Fruit fly (Drosophila melanogaster): ENCODE measurements around the gene CG43673.

CG43673 gene

dm6 chrX:15748945-15749344 is 30.0 kb upstream of the CG43673 start, which contains the start of gene Mvd:
TSS of gene Mvd (plus strand) at chrX:15749166.
- TF ChIP-seq bab1 (GFP tag; optimal IDR thresholded peaks at IDR 0.05) (peak; percentile 68), CG14711 (tag; optimal IDR thresholded peaks at IDR 0.05) (no peak), CG7045 (GFP tag; optimal IDR thresholded peaks at IDR 0.05) (no peak), Clk (GFP tag; optimal IDR thresholded peaks at IDR 0.05) (no peak), CG1620 (GFP tag; optimal IDR thresholded peaks at IDR 0.05) (peak; percentile 37), cnc (optimal IDR thresholded peaks at IDR 0.05) (no peak), Crg-1 (GFP tag; optimal IDR thresholded peaks at IDR 0.05) (no peak), Mnt (GFP tag; optimal IDR thresholded peaks at IDR 0.05) (peak; percentile 85), CG33017 (tag; optimal IDR thresholded peaks at IDR 0.05) (no peak), CG5204 (GFP tag; optimal IDR thresholded peaks at IDR 0.05) (no peak), Hr96 (GFP tag; optimal IDR thresholded peaks at IDR 0.05) (no peak), kay (GFP tag; ENCODE audit: borderline replicate concordance) (peak; percentile 93), ovo (GFP tag; optimal IDR thresholded peaks at IDR 0.05) (peak; percentile 2), CG11617 (GFP tag; optimal IDR thresholded peaks at IDR 0.05) (no peak), CG12768 (GFP tag; optimal IDR thresholded peaks at IDR 0.05) (no peak), tj (GFP tag; optimal IDR thresholded peaks at IDR 0.05) (no peak), toe (GFP tag; optimal IDR thresholded peaks at IDR 0.05) (no peak), cic (GFP tag; optimal IDR thresholded peaks at IDR 0.05) (no peak), pad (GFP tag; optimal IDR thresholded peaks at IDR 0.05) (no peak), CG7101 (tag; optimal IDR thresholded peaks at IDR 0.05) (peak; percentile 4)

dm6 chrX:15756018-15756417 is 22.9 kb upstream of the CG43673 start, which contains the start of gene CG8260:
TSS of gene CG8260 (plus strand) at chrX:15756318.
- TF ChIP-seq CG11617 (GFP tag; optimal IDR thresholded peaks at IDR 0.05) (no peak), bab1 (GFP tag; optimal IDR thresholded peaks at IDR 0.05) (no peak), Hr96 (GFP tag; optimal IDR thresholded peaks at IDR 0.05) (no peak), Clk (GFP tag; optimal IDR thresholded peaks at IDR 0.05) (no peak), CG33017 (tag; optimal IDR thresholded peaks at IDR 0.05) (no peak), tj (GFP tag; optimal IDR thresholded peaks at IDR 0.05) (no peak), cnc (optimal IDR thresholded peaks at IDR 0.05) (no peak), CG7045 (GFP tag; optimal IDR thresholded peaks at IDR 0.05) (no peak), toe (GFP tag; optimal IDR thresholded peaks at IDR 0.05) (no peak), pad (GFP tag; optimal IDR thresholded peaks at IDR 0.05) (no peak), cic (GFP tag; optimal IDR thresholded peaks at IDR 0.05) (no peak), kay (GFP tag; ENCODE audit: borderline replicate concordance) (no peak), CG7101 (tag; optimal IDR thresholded peaks at IDR 0.05) (no peak), CG5204 (GFP tag; optimal IDR thresholded peaks at IDR 0.05) (no peak), Mnt (GFP tag; optimal IDR thresholded peaks at IDR 0.05) (no peak), CG14711 (tag; optimal IDR thresholded peaks at IDR 0.05) (no peak), ovo (GFP tag; optimal IDR thresholded peaks at IDR 0.05) (no peak), CG12768 (GFP tag; optimal IDR thresholded peaks at IDR 0.05) (no peak), Crg-1 (GFP tag; optimal IDR thresholded peaks at IDR 0.05) (no peak)

dm6 chrX:15758692-15759240 is 20.2 kb upstream of the CG43673 start:
- TF ChIP-seq cic (GFP tag; optimal IDR thresholded peaks at IDR 0.05) (peak; percentile 26), CG7101 (tag; optimal IDR thresholded peaks at IDR 0.05) (peak; percentile 32), pad (GFP tag; optimal IDR thresholded peaks at IDR 0.05) (no peak), Mnt (GFP tag; optimal IDR thresholded peaks at IDR 0.05) (peak; percentile 22), CG1620 (GFP tag; optimal IDR thresholded peaks at IDR 0.05) (no peak), Crg-1 (GFP tag; optimal IDR thresholded peaks at IDR 0.05) (peak; percentile 5), kay (GFP tag; ENCODE audit: borderline replicate concordance) (peak; percentile 47)

- TF ChIP-seq cic (GFP tag; optimal IDR thresholded peaks at IDR 0.05) (no peak), Crg-1 (GFP tag; optimal IDR thresholded peaks at IDR 0.05) (no peak), Clk (GFP tag; optimal IDR thresholded peaks at IDR 0.05) (no peak), tj (GFP tag; optimal IDR thresholded peaks at IDR 0.05) (peak; percentile 27), CG7101 (tag; optimal IDR thresholded peaks at IDR 0.05) (no peak), kay (GFP tag; ENCODE audit: borderline replicate concordance) (no peak)
These were observed 19.0 kb upstream of the CG43673 start for dm6 chrX:15759752-15760446.

- peak; percentile 6 for TF ChIP-seq bab1 (GFP tag; optimal IDR thresholded peaks at IDR 0.05)
- no peak for TF ChIP-seq CG14711 (tag; optimal IDR thresholded peaks at IDR 0.05)
- TF ChIP-seq kay (GFP tag; ENCODE audit: borderline replicate concordance): peak; percentile 97
- TF ChIP-seq pad (GFP tag; optimal IDR thresholded peaks at IDR 0.05): peak; percentile 3
These were observed 18.3 kb upstream of the CG43673 start, which contains the start of the genes Graf and mRpL3 for dm6 chrX:15760447-15761297. TSS of gene Graf (minus strand) at chrX:15760733. TSS of gene mRpL3 (plus strand) at chrX:15761248.

- TF ChIP-seq CG12768 (GFP tag; optimal IDR thresholded peaks at IDR 0.05): no peak
- no peak for TF ChIP-seq cic (GFP tag; optimal IDR thresholded peaks at IDR 0.05)
- no peak for TF ChIP-seq CG14711 (tag; optimal IDR thresholded peaks at IDR 0.05)
- TF ChIP-seq pad (GFP tag; optimal IDR thresholded peaks at IDR 0.05): no peak
- TF ChIP-seq Mnt (GFP tag; optimal IDR thresholded peaks at IDR 0.05): peak; percentile 23
- peak; percentile 45 for TF ChIP-seq kay (GFP tag; ENCODE audit: borderline replicate concordance)
These were observed 17.7 kb upstream of the CG43673 start for dm6 chrX:15761298-15761640.

All from whole organism, adult.